Fruit fly (Drosophila melanogaster): Measurements from ENCODE around the gene rod.

Gene rod

dm6 chr3R:31616001-31616400 is 35.2 kb downstream of the rod start, which contains the start of the genes Mnat9 and CG1792 (continued):
- TF ChIP-seq jing (GFP tag; optimal IDR thresholded peaks at IDR 0.05) (peak; percentile 98), CG16813 (GFP tag; IDR thresholded peaks at IDR 0.05; ENCODE audit: partially characterized antibody) (peak; percentile 44; the same call in 2 of the 3 replicates), CG17186 (GFP tag; optimal IDR thresholded peaks at IDR 0.05) (peak; percentile 92), sug (tag; optimal IDR thresholded peaks at IDR 0.05) (peak; percentile 94), CG34224 (GFP tag; IDR thresholded peaks at IDR 0.05; ENCODE audit: partially characterized antibody) (peak; percentile 58), CG34422 (GFP tag; IDR thresholded peaks at IDR 0.05) (peak; percentile 100), pzg (GFP tag; optimal IDR thresholded peaks at IDR 0.05) (peak; percentile 82), BtbVII (GFP tag; optimal IDR thresholded peaks at IDR 0.05) (peak; percentile 96), CG4707 (GFP tag; optimal IDR thresholded peaks at IDR 0.05) (peak; percentile 94), Optix (GFP tag; IDR thresholded peaks at IDR 0.05) (peak; percentile 98), HmgD (GFP tag; optimal IDR thresholded peaks at IDR 0.05) (peak; percentile 98), Poxn (GFP tag; IDR thresholded peaks at IDR 0.05) (peak; percentile 96), lmd (GFP tag; IDR thresholded peaks at IDR 0.05) (peak; percentile 99), CG12942 (GFP tag; optimal IDR thresholded peaks at IDR 0.05) (peak; percentile 99), Asciz (GFP tag; optimal IDR thresholded peaks at IDR 0.05) (peak; percentile 97), Bdp1 (GFP tag; optimal IDR thresholded peaks at IDR 0.05) (peak; percentile 95), CG18011 (GFP tag; optimal IDR thresholded peaks at IDR 0.05) (peak; percentile 90), disco-r (GFP tag; optimal IDR thresholded peaks at IDR 0.05) (peak; percentile 98), CG2712 (tag; optimal IDR thresholded peaks at IDR 0.05) (peak; percentile 99), Blimp-1 (GFP tag; optimal IDR thresholded peaks at IDR 0.05) (peak; percentile 97), CG17359 (tag; optimal IDR thresholded peaks at IDR 0.05) (peak; percentile 99), CG17328 (GFP tag; IDR thresholded peaks at IDR 0.05) (peak; percentile 99), org-1 (GFP tag; optimal IDR thresholded peaks at IDR 0.05) (peak; percentile 93), Doc2 (GFP tag; IDR thresholded peaks at IDR 0.05) (peak; percentile 97), CG30403 (GFP tag; optimal IDR thresholded peaks at IDR 0.05) (peak; percentile 99), Mrtf (GFP tag; IDR thresholded peaks at IDR 0.05) (peak; percentile 99), Mad (GFP tag; optimal IDR thresholded peaks at IDR 0.05) (peak; percentile 96), GATAe (GFP tag; conservative IDR thresholded peaks at IDR 0.05) (peak; percentile 99), CG30020 (tag; optimal IDR thresholded peaks at IDR 0.05) (peak; percentile 85), Mes4 (GFP tag; optimal IDR thresholded peaks at IDR 0.05) (peak; percentile 98), klu (GFP tag; IDR thresholded peaks at IDR 0.05) (peak; percentile 97), zf30C (GFP tag; optimal IDR thresholded peaks at IDR 0.05) (peak; percentile 83), Gsc (GFP tag; IDR thresholded peaks at IDR 0.05) (peak; percentile 96), pfk (GFP tag; optimal IDR thresholded peaks at IDR 0.05) (peak; percentile 62), CG1024 (GFP tag; IDR thresholded peaks at IDR 0.05) (peak; percentile 98), CG3995 (GFP tag; optimal IDR thresholded peaks at IDR 0.05) (peak; percentile 84), CG2678 (tag; optimal IDR thresholded peaks at IDR 0.05) (peak; percentile 98), kah (GFP tag; optimal IDR thresholded peaks at IDR 0.05) (peak; percentile 95), chm (GFP tag; IDR thresholded peaks at IDR 0.05) (peak; percentile 99), CG3847 (GFP tag; IDR thresholded peaks at IDR 0.05) (peak; percentile 99), zfh1 (GFP tag; IDR thresholded peaks at IDR 0.05) (peak; percentile 99), repo (GFP tag; optimal IDR thresholded peaks at IDR 0.05) (peak; percentile 98), Gug (GFP tag; IDR thresholded peaks at IDR 0.05) (peak; percentile 99), cato (GFP tag; optimal IDR thresholded peaks at IDR 0.05; ENCODE audit: borderline replicate concordance) (peak; percentile 98), Hsf (GFP tag; optimal IDR thresholded peaks at IDR 0.05) (peak; percentile 99), CHES-1-like (GFP tag; optimal IDR thresholded peaks at IDR 0.05) (peak; percentile 99), tx (GFP tag; optimal IDR thresholded peaks at IDR 0.05) (peak; percentile 99), CG4617 (GFP tag; optimal IDR thresholded peaks at IDR 0.05; ENCODE audit: borderline replicate concordance) (peak; percentile 99), sr (GFP tag; IDR thresholded peaks at IDR 0.05) (peak; percentile 98), CG17385 (GFP tag; optimal IDR thresholded peaks at IDR 0.05) (peak; percentile 95), CG2129 (GFP tag; IDR thresholded peaks at IDR 0.05; ENCODE audit: partially characterized antibody) (no peak)

All from whole organism, embryonic.